Worm (Caenorhabditis elegans) whole organism, mixed stage, embryonic: ENCODE results near the gene F59A6.11.

Experiments used
- elt-3 ChIP-seq: fragments of 150-350 bp; optimal IDR thresholded peaks from 2 replicates; lab custom pipeline; 2014; ENCODE audit warnings: missing biosample characterization, missing genetic modification characterization
- nhr-12 ChIP-seq: fragments of 150-350 bp; optimal IDR thresholded peaks from 2 replicates; lab custom pipeline; 2014; ENCODE audit warnings: missing biosample characterization, missing genetic modification characterization
- unc-62 ChIP-seq: fragments of 150-350 bp; optimal IDR thresholded peaks from 2 replicates; lab custom pipeline; 2014; ENCODE audit warnings: missing biosample characterization, missing genetic modification reagents, missing genetic modification characterization

ce11 chrII:4960690-4961089, 37.9 kb downstream of the F59A6.11 start:
- TF ChIP-seq nhr-12 (tag; lab: Kevin White, UChicago) (no peak), unc-62 (no peak), elt-3 (tag; lab: Kevin White, UChicago) (no peak)
